Fruit fly (Drosophila melanogaster): Measurements from ENCODE around the gene Elys.
A peak's percentile ranks its signal among the peaks of the same experiment; 100 is the strongest.

- TF ChIP-seq fd59A (GFP tag; optimal IDR thresholded peaks at IDR 0.05) = no peak
- TF ChIP-seq CG8319 (GFP tag; optimal IDR thresholded peaks at IDR 0.05) = no peak
- no peak for TF ChIP-seq Sox14 (GFP tag; optimal IDR thresholded peaks at IDR 0.05)
- peak; percentile 68 for TF ChIP-seq Eip78C (GFP tag)
These were observed 13.7 kb upstream of the Elys start, which contains the start of gene Rcd-1 for dm6 chrX:19638328-19638940.
